Worm (Caenorhabditis elegans) whole organism, L1 larva: ENCODE measurements around the gene T06E6.15.

Source experiments
- ama-1 ChIP-seq: fragments of 150-350 bp; optimal IDR thresholded peaks from 2 replicates; lab custom pipeline; 2014
- ceh-82 ChIP-seq, 3 experiments: fragments of 150-350 bp in 1 of 3; sonication (generic microtip) in 2 of 3; optimal IDR thresholded peaks; 2 replicates each; lab custom pipeline; 2014 to 2017; ENCODE audit warnings: missing biosample characterization in 3 of 3, missing genetic modification characterization in 3 of 3
- ceh-90 ChIP-seq: sonication (generic microtip); optimal IDR thresholded peaks from 2 replicates; lab custom pipeline; 2016; ENCODE audit warnings: missing genetic modification characterization, missing compliant biosample characterization
- lin-39 ChIP-seq: fragments of 150-350 bp; optimal IDR thresholded peaks from 2 replicates; lab custom pipeline; 2014; ENCODE audit warnings: missing biosample characterization, missing genetic modification reagents, missing genetic modification characterization
- nhr-76 ChIP-seq: sonication (generic microtip); optimal IDR thresholded peaks from 2 replicates; lab custom pipeline; 2017; ENCODE audit warnings: missing biosample characterization, missing genetic modification characterization
- rnt-1 ChIP-seq: sonication (generic microtip); optimal IDR thresholded peaks from 2 replicates; lab custom pipeline; 2016; ENCODE audit warnings: mild to moderate bottlenecking, missing genetic modification characterization, moderate library complexity, missing compliant biosample characterization
- skn-1 ChIP-seq: fragments of 150-350 bp; optimal IDR thresholded peaks from 2 replicates; lab custom pipeline; 2014; ENCODE audit warnings: missing biosample characterization, missing genetic modification characterization
- ztf-4 ChIP-seq: fragments of 150-350 bp; optimal IDR thresholded peaks from 2 replicates; lab custom pipeline; 2014; ENCODE audit warnings: missing biosample characterization, missing genetic modification characterization

DNA sequence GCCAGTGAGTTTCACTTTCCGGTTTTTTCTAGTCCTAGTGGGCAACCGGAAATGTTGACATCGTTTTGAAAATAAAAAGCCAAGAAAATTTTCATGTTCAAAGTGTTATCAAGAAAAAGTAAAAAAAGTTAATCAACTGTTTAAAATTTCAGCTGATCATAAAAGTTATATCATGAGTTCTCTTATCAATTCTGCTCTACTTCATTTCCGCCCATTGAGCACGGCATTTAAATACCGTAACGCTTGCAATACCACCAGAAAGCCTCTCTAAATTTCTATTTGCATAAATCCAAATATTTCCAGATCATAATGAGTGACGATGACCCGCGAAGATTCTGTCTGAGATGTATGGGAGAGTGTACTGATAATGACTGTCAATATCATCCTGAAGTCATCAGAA is 45.0 kb upstream of the T06E6.15 start, which contains the start of gene T26H5.9:
- TF ChIP-seq rnt-1 (tag; lab: Kevin White, UChicago): no peak
- TF ChIP-seq skn-1 (tag; lab: Kevin White, UChicago): no peak
- no peak for TF ChIP-seq ama-1 (lab: Kevin White, UChicago)
- TF ChIP-seq ztf-4: no peak
- no peak for TF ChIP-seq ceh-90
- TF ChIP-seq nhr-76: no peak
- TF ChIP-seq lin-39 (tag; lab: Kevin White, UChicago): no peak
- TF ChIP-seq ceh-82 (tag; optimal IDR thresholded peaks at IDR 0.05; lab: Kevin White, UChicago): no peak
